Worm (Caenorhabditis elegans) whole organism, midembryonic: ENCODE measurements around the gene rsa-2.

Experiments used
- T22C8.4 ChIP-seq: fragments of 200-800 bp; sonication (Bioruptor generic); IDR thresholded peaks from 2 replicates; pipeline ENCODE4 v1.3.6; 2022; ENCODE audit warnings: missing genetic modification characterization, missing compliant biosample characterization
- klf-2 ChIP-seq: fragments of 200-800 bp; sonication (Bioruptor generic); conservative IDR thresholded peaks from 2 replicates; pipeline ENCODE4 v1.3.6; 2022; ENCODE audit warnings: missing genetic modification reagents, missing genetic modification characterization, missing compliant biosample characterization
- tab-1 ChIP-seq: fragments of 200-800 bp; sonication (Bioruptor generic); IDR thresholded peaks from 2 replicates; pipeline ENCODE4 v1.3.6; 2022; ENCODE audit warnings: missing genetic modification characterization, missing compliant biosample characterization
- ztf-23 ChIP-seq: fragments of 200-800 bp; sonication (Bioruptor generic); IDR thresholded peaks from 2 replicates; pipeline ENCODE4 v1.3.6; 2022; ENCODE audit warnings: missing genetic modification reagents, missing genetic modification characterization, missing compliant biosample characterization

ce11 chrIII:11091651-11092278 lies 28.5 kb downstream of the rsa-2 start:
- TF ChIP-seq ztf-23 (GFP tag; lab: Robert Waterston, UW) (peak; percentile 68), T22C8.4 (GFP tag; lab: Robert Waterston, UW) (no peak; the same call in 1 of the 2 replicates), tab-1 (0 out of 2 replicates have a peak, but pooled peaks have one; percentile 37), klf-2 (GFP tag; lab: Robert Waterston, UW) (peak; percentile 72; the same call in 1 of the 2 replicates)
